Worm (Caenorhabditis elegans) whole organism, early embryonic: Measurements from ENCODE around the gene F49E10.4.

Source experiments
- B0310.2 ChIP-seq: sonication (generic microtip); optimal IDR thresholded peaks from 2 replicates; lab custom pipeline; 2016; ENCODE audit warnings: mild to moderate bottlenecking, missing genetic modification characterization, missing compliant biosample characterization
- F13C5.2 ChIP-seq: sonication (generic microtip); optimal IDR thresholded peaks from 2 replicates; lab custom pipeline; 2017; ENCODE audit warnings: mild to moderate bottlenecking, missing genetic modification characterization, inconsistent platforms, missing compliant biosample characterization
- aly-1 ChIP-seq: sonication (generic microtip); optimal IDR thresholded peaks from 2 replicates; lab custom pipeline; 2016; ENCODE audit warnings: missing genetic modification characterization, missing compliant biosample characterization
- ama-1 ChIP-seq: fragments of 150-350 bp; optimal IDR thresholded peaks from 2 replicates; lab custom pipeline; 2014
- ets-7 ChIP-seq: sonication (generic microtip); optimal IDR thresholded peaks from 2 replicates; lab custom pipeline; 2016; ENCODE audit warnings: missing genotype, missing genetic modification characterization, missing compliant biosample characterization
- flt-1 ChIP-seq: fragments of 200-800 bp; sonication (Bioruptor generic); IDR thresholded peaks from 2 replicates; pipeline ENCODE4 v1.3.6; 2022; ENCODE audit warnings: missing genetic modification characterization, missing compliant biosample characterization
- hmg-4 ChIP-seq: fragments of 200-800 bp; sonication (Bioruptor generic); optimal IDR thresholded peaks from 2 replicates; lab custom pipeline; 2018; ENCODE audit warnings: mild to moderate bottlenecking, missing genetic modification characterization, missing compliant biosample characterization
- hnd-1 ChIP-seq: sonication (generic microtip); optimal IDR thresholded peaks from 2 replicates; lab custom pipeline; 2016; ENCODE audit warnings: missing genetic modification characterization, missing compliant biosample characterization
- scrt-1 ChIP-seq: fragments of 200-800 bp; sonication (Bioruptor generic); IDR thresholded peaks from 2 replicates; pipeline ENCODE4 v1.3.6; 2022; ENCODE audit warnings: missing genetic modification characterization, missing compliant biosample characterization
- tbx-11 ChIP-seq: fragments of 200-800 bp; sonication (Bioruptor generic); IDR thresholded peaks from 2 replicates; pipeline ENCODE4 v1.3.6; 2022; ENCODE audit warnings: missing genetic modification characterization, missing compliant biosample characterization
- tbx-37 ChIP-seq: fragments of 200-800 bp; sonication (Bioruptor generic); conservative IDR thresholded peaks from 2 replicates; pipeline ENCODE4 v1.3.6; 2022; ENCODE audit warnings: missing genetic modification reagents, missing genetic modification characterization, missing compliant biosample characterization

DNA sequence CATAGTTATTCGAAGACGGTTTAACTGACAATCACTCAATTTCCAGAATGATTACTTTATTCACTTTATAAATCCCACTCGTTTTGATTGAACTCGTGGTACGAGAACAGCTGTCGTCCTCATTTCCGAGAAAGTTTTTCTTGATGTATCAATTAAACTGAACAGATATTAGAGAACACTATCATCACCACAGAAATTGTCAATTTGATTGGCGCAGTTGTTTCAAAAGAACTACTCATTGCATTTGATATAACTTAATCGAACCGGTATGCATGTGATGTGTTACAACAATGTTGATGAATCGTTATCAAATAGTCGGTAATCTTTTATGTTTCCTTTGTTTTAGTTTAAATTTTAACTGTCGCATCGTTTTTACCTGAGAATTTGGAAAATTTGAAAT lies 38.6 kb upstream of the F49E10.4 start:
- no peak for TF ChIP-seq B0310.2 (tag; lab: Kevin White, UChicago)
- TF ChIP-seq ama-1 (lab: Kevin White, UChicago), result no peak
- no peak for TF ChIP-seq scrt-1
- no peak for TF ChIP-seq aly-1 (tag; lab: Kevin White, UChicago)
- TF ChIP-seq hmg-4 (GFP tag; lab: Kevin White, UChicago), result no peak
- no peak for TF ChIP-seq ets-7 (tag; lab: Kevin White, UChicago)
- TF ChIP-seq F13C5.2 (tag; lab: Kevin White, UChicago), result no peak
- no peak for TF ChIP-seq tbx-37
- TF ChIP-seq hnd-1 (tag; lab: Kevin White, UChicago), result no peak
- TF ChIP-seq tbx-11 (GFP tag; lab: Robert Waterston, UW), result no peak
- TF ChIP-seq flt-1 (GFP tag; lab: Robert Waterston, UW), result no peak
